Worm (Caenorhabditis elegans) whole organism, L1 larva: ENCODE data around the gene clec-40.

Experiments used
- ama-1 ChIP-seq: fragments of 150-350 bp; optimal IDR thresholded peaks from 2 replicates; lab custom pipeline; 2014
- fkh-10 ChIP-seq: sonication (generic microtip); optimal IDR thresholded peaks from 2 replicates; lab custom pipeline; 2017; ENCODE audit warnings: missing biosample characterization, missing genetic modification reagents, missing genetic modification characterization
- grh-1 ChIP-seq: fragments of 200-800 bp; sonication (Bioruptor generic); IDR thresholded peaks from 2 replicates; pipeline ENCODE4 v1.3.6; 2022; ENCODE audit warnings: missing genetic modification reagents, missing genetic modification characterization, missing compliant biosample characterization
- lsy-2 ChIP-seq, 2 experiments: fragments of 150-350 bp; optimal IDR thresholded peaks; 2 replicates each; lab custom pipeline; 2014; ENCODE audit warnings: missing biosample characterization in 2 of 2, missing genetic modification characterization in 2 of 2
- nhr-11 ChIP-seq: fragments of 150-350 bp; optimal IDR thresholded peaks from 2 replicates; lab custom pipeline; 2014; ENCODE audit warnings: missing biosample characterization, missing genetic modification characterization
- pag-3 ChIP-seq: sonication (generic microtip); optimal IDR thresholded peaks from 2 replicates; lab custom pipeline; 2017; ENCODE audit warnings: missing genetic modification characterization, mild to moderate bottlenecking, missing compliant biosample characterization, antibody characterized with exemption, borderline replicate concordance; ENCODE audit not compliant: insufficient read depth
- pqm-1 ChIP-seq: sonication (generic microtip); optimal IDR thresholded peaks from 3 replicates; lab custom pipeline; 2017; ENCODE audit warnings: missing biosample characterization, missing genetic modification characterization
- rnt-1 ChIP-seq: sonication (generic microtip); optimal IDR thresholded peaks from 2 replicates; lab custom pipeline; 2016; ENCODE audit warnings: mild to moderate bottlenecking, missing genetic modification characterization, moderate library complexity, missing compliant biosample characterization
- skn-1 ChIP-seq: fragments of 150-350 bp; optimal IDR thresholded peaks from 2 replicates; lab custom pipeline; 2014; ENCODE audit warnings: missing biosample characterization, missing genetic modification characterization
- sptf-1 ChIP-seq: fragments of 150-350 bp; optimal IDR thresholded peaks from 2 replicates; lab custom pipeline; 2014; ENCODE audit warnings: missing biosample characterization, missing genetic modification characterization
- unc-62 ChIP-seq: fragments of 150-350 bp; optimal IDR thresholded peaks from 2 replicates; lab custom pipeline; 2014; ENCODE audit warnings: missing biosample characterization, missing genetic modification reagents, missing genetic modification characterization
- unc-98 ChIP-seq: fragments of 200-800 bp; sonication (Bioruptor generic); IDR thresholded peaks from 2 replicates; pipeline ENCODE4 v1.3.6; 2022; ENCODE audit warnings: missing genetic modification characterization, missing compliant biosample characterization
- vab-15 ChIP-seq: sonication (generic microtip); optimal IDR thresholded peaks from 2 replicates; lab custom pipeline; 2017; ENCODE audit warnings: missing genotype, mild to moderate bottlenecking, missing genetic modification characterization, missing compliant biosample characterization

DNA sequence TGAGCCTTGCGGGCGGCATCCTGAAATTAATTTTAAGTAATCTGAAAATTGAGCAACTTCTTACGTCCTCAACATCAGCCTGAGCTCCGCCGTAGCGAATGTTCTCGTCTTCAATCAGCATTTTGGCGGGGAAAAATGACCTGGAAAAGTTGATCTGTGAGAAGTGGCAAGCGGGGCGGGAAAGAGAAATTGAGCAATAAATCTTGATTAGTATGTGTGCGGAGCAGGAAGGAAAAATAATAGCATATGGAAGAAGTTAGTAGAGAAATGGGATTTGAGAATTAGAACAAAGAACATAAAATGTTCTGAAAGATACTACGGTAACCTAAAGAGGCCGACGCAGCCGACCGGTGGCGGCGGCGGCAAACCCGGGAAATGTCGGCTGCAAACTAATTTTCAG is 5.9 kb downstream of the clec-40 start, which contains the start of gene tni-3:
- TF ChIP-seq vab-15 (tag; lab: Kevin White, UChicago) (no peak), ama-1 (lab: Kevin White, UChicago) (no peak), fkh-10 (GFP tag; lab: Kevin White, UChicago) (no peak), nhr-11 (no peak), sptf-1 (tag; lab: Kevin White, UChicago) (no peak), pag-3 (no peak), skn-1 (no peak), grh-1 (no peak), unc-62 (GFP tag; lab: Kevin White, UChicago) (no peak), rnt-1 (tag; lab: Kevin White, UChicago) (no peak), unc-98 (GFP tag; lab: Robert Waterston, UW) (no peak), pqm-1 (tag; lab: Kevin White, UChicago) (no peak), lsy-2 (tag; optimal IDR thresholded peaks at IDR 0.05; lab: Kevin White, UChicago) (no peak)
